Worm (Caenorhabditis elegans): ENCODE measurements around the gene gcy-22.
A peak's percentile ranks its signal among the peaks of the same experiment; 100 is the strongest.

DNA sequence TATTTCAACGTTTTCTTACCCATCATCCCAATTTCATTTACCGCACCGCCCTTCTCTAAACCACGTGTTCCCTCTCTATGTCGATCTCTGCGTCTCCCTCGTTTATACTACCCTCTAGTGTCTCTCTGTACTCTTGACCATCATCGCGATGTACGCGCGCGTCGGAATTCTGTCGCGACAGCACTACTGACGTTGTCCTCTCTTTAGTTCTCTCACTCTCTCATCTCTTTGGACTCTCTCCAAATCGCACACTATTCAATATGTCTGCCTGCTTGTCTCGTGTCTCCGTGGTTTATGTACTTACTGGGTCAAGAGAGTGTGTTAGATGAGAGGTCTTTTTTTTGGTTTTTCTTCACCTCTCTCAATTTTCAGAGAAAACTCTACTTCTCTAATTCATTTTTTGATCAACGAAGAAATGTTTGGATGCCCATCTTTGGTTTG, 46.6 kb downstream of the gcy-22 start:
- TF ChIP-seq dao-5 (tag; optimal IDR thresholded peaks at IDR 0.05) (no peak), W03F9.2 (tag; optimal IDR thresholded peaks at IDR 0.05) (peak; percentile 82), him-1 (tag; optimal IDR thresholded peaks at IDR 0.05) (peak; percentile 94)

Data from whole organism, L4/young adult.